Worm (Caenorhabditis elegans) whole organism, L4 larva: ENCODE measurements around the gene zipt-2.1.

Source experiments
- T26A8.4 ChIP-seq: fragments of 200-800 bp; sonication (Bioruptor generic); IDR thresholded peaks from 2 replicates; pipeline ENCODE4 v1.3.6; 2022; ENCODE audit warnings: missing genetic modification characterization, missing compliant biosample characterization
- Y48G9A.11 ChIP-seq: fragments of 200-800 bp; sonication (Bioruptor generic); IDR thresholded peaks from 2 replicates; pipeline ENCODE4 v1.3.6; 2022; ENCODE audit warnings: missing genetic modification reagents, missing genetic modification characterization, missing compliant biosample characterization
- Y5F2A.4 ChIP-seq: fragments of 200-800 bp; sonication (Bioruptor generic); optimal IDR thresholded peaks from 2 replicates; lab custom pipeline; 2018; ENCODE audit warnings: mild to moderate bottlenecking, missing genetic modification characterization, missing compliant biosample characterization
- Y75B8A.6 ChIP-seq: fragments of 200-800 bp; sonication (Bioruptor generic); IDR thresholded peaks from 2 replicates; pipeline ENCODE4 v1.3.6; 2022; ENCODE audit warnings: missing genetic modification reagents, missing genetic modification characterization, missing compliant biosample characterization
- ZK546.5 ChIP-seq, 2 experiments: sonication (generic microtip); optimal IDR thresholded peaks; 2 replicates each; lab custom pipeline; 2017; ENCODE audit warnings: missing biosample characterization in 2 of 2, missing genetic modification characterization in 2 of 2
- aha-1 ChIP-seq: fragments of 150-350 bp; peaks from one replicate; lab custom pipeline; 2014; ENCODE audit warnings: missing biosample characterization, missing genetic modification characterization
- aly-2 ChIP-seq: sonication (generic microtip); optimal IDR thresholded peaks from 2 replicates; lab custom pipeline; 2018; ENCODE audit warnings: missing biosample characterization, missing genetic modification characterization
- attf-4 ChIP-seq: sonication (generic microtip); optimal IDR thresholded peaks from 3 replicates; lab custom pipeline; 2017; ENCODE audit warnings: missing biosample characterization, missing genetic modification characterization
- ceh-28 ChIP-seq: fragments of 150-350 bp; optimal IDR thresholded peaks from 2 replicates; lab custom pipeline; 2014; ENCODE audit warnings: missing biosample characterization, missing genetic modification reagents, missing genetic modification characterization
- ces-1 ChIP-seq: fragments of 150-350 bp; sonication (generic microtip); optimal IDR thresholded peaks from 4 replicates; lab custom pipeline; 2014; ENCODE audit warnings: missing biosample characterization, missing genetic modification reagents, missing genetic modification characterization
- daf-8 ChIP-seq: fragments of 200-800 bp; sonication (Bioruptor generic); IDR thresholded peaks from 2 replicates; pipeline ENCODE4 v1.3.6; 2022; ENCODE audit warnings: missing genetic modification characterization, missing compliant biosample characterization
- fos-1 ChIP-seq: fragments of 150-350 bp; optimal IDR thresholded peaks from 2 replicates; lab custom pipeline; 2014; ENCODE audit warnings: missing biosample characterization, missing genetic modification characterization
- hlh-11 ChIP-seq: fragments of 200-800 bp; sonication (Bioruptor generic); optimal IDR thresholded peaks from 2 replicates; lab custom pipeline; 2018; ENCODE audit warnings: mild to moderate bottlenecking, missing genetic modification characterization, missing compliant biosample characterization
- hlh-30 ChIP-seq: sonication (generic microtip); optimal IDR thresholded peaks from 2 replicates; lab custom pipeline; 2017; ENCODE audit warnings: antibody characterized with exemption, mild to moderate bottlenecking, missing genetic modification characterization, missing compliant biosample characterization; ENCODE audit not compliant: insufficient read depth
- hmg-1.1 ChIP-seq: fragments of 200-800 bp; sonication (Bioruptor generic); IDR thresholded peaks from 2 replicates; pipeline ENCODE4 v1.3.6; 2022; ENCODE audit warnings: missing genetic modification reagents, missing genetic modification characterization, missing compliant biosample characterization
- lim-7 ChIP-seq: fragments of 200-800 bp; sonication (Bioruptor generic); IDR thresholded peaks from 2 replicates; pipeline ENCODE4 v1.3.6; 2022; ENCODE audit warnings: missing genetic modification characterization, missing compliant biosample characterization
- lin-1 ChIP-seq: fragments of 200-800 bp; sonication (Bioruptor generic); IDR thresholded peaks from 2 replicates; pipeline ENCODE4 v1.3.6; 2022; ENCODE audit warnings: missing genetic modification reagents, missing genetic modification characterization, missing compliant biosample characterization
- lin-38 ChIP-seq: fragments of 200-800 bp; sonication (Bioruptor generic); IDR thresholded peaks from 2 replicates; pipeline ENCODE4 v1.3.6; 2022; ENCODE audit warnings: missing genetic modification reagents, missing genetic modification characterization, missing compliant biosample characterization
- lin-39 ChIP-seq: fragments of 150-350 bp; optimal IDR thresholded peaks from 2 replicates; lab custom pipeline; 2014; ENCODE audit warnings: missing biosample characterization, missing genetic modification reagents, missing genetic modification characterization
- lir-3 ChIP-seq: sonication (generic microtip); optimal IDR thresholded peaks from 2 replicates; lab custom pipeline; 2016; ENCODE audit warnings: mild to moderate bottlenecking, missing genetic modification characterization, missing compliant biosample characterization
- lsy-2 ChIP-seq, 2 experiments: fragments of 150-350 bp in 1 of 2; sonication (generic microtip) in 1 of 2; optimal IDR thresholded peaks; 2 replicates each; lab custom pipeline; 2014 to 2017; ENCODE audit warnings: missing biosample characterization in 2 of 2, missing genetic modification characterization in 2 of 2
- madf-5 ChIP-seq, 2 experiments: fragments of 200-800 bp; sonication (Bioruptor generic); IDR thresholded peaks; 2 replicates each; pipeline ENCODE4 v1.3.6; 2022; ENCODE audit warnings: missing compliant biosample characterization in 2 of 2, missing genetic modification characterization in 2 of 2
- madf-9 ChIP-seq: fragments of 200-800 bp; sonication (Bioruptor generic); conservative IDR thresholded peaks from 2 replicates; pipeline ENCODE4 v1.3.6; 2022; ENCODE audit warnings: missing genetic modification reagents, missing genetic modification characterization, missing compliant biosample characterization
- mxl-2 ChIP-seq: fragments of 200-800 bp; sonication (Bioruptor generic); conservative IDR thresholded peaks from 2 replicates; pipeline ENCODE4 v1.3.6; 2022; ENCODE audit warnings: missing genetic modification reagents, missing genetic modification characterization, missing compliant biosample characterization
- mxl-3 ChIP-seq: fragments of 200-800 bp; sonication (Bioruptor generic); optimal IDR thresholded peaks from 2 replicates; lab custom pipeline; 2018; ENCODE audit warnings: mild to moderate bottlenecking, missing genetic modification characterization, missing compliant biosample characterization
- nhr-10 ChIP-seq: fragments of 150-350 bp; optimal IDR thresholded peaks from 2 replicates; lab custom pipeline; 2014; ENCODE audit warnings: missing biosample characterization, missing genetic modification characterization
- nhr-102 ChIP-seq: sonication (generic microtip); optimal IDR thresholded peaks from 2 replicates; lab custom pipeline; 2016; ENCODE audit warnings: mild to moderate bottlenecking, missing genetic modification characterization, moderate library complexity, missing compliant biosample characterization
- nhr-25 ChIP-seq: sonication (generic microtip); optimal IDR thresholded peaks from 2 replicates; lab custom pipeline; 2017; ENCODE audit warnings: missing genetic modification characterization, mild to moderate bottlenecking, missing compliant biosample characterization, antibody characterized with exemption, moderate library complexity, borderline replicate concordance; ENCODE audit not compliant: insufficient read depth
- nhr-28 ChIP-seq: fragments of 150-350 bp; optimal IDR thresholded peaks from 2 replicates; lab custom pipeline; 2014; ENCODE audit warnings: missing biosample characterization, missing genetic modification characterization
- nhr-6 ChIP-seq: fragments of 150-350 bp; optimal IDR thresholded peaks from 2 replicates; lab custom pipeline; 2014; ENCODE audit warnings: missing biosample characterization, missing genetic modification characterization
- nhr-77 ChIP-seq: fragments of 150-350 bp; optimal IDR thresholded peaks from 2 replicates; lab custom pipeline; 2014; ENCODE audit warnings: missing biosample characterization, missing genetic modification characterization
- pha-4 ChIP-seq, 2 experiments: fragments of 150-350 bp in 1 of 2; fragments of 200-800 bp in 1 of 2; sonication (Bioruptor generic) in 1 of 2; IDR thresholded peaks in 1 of 2; optimal IDR thresholded peaks in 1 of 2; 2 replicates each; pipeline versions ENCODE4 v1.3.6 to Lab custom; 2014 to 2022; ENCODE audit warnings: missing genetic modification characterization in 2 of 2, missing genetic modification reagents in 2 of 2, missing biosample characterization in 1 of 2, missing compliant biosample characterization in 1 of 2
- rbr-2 ChIP-seq: sonication (generic microtip); optimal IDR thresholded peaks from 2 replicates; lab custom pipeline; 2016; ENCODE audit warnings: missing genotype, missing genetic modification characterization, missing compliant biosample characterization
- saeg-2 ChIP-seq: fragments of 200-800 bp; sonication (Bioruptor generic); IDR thresholded peaks from 2 replicates; pipeline ENCODE4 v1.3.6; 2022; ENCODE audit warnings: missing genetic modification reagents, missing genetic modification characterization, missing compliant biosample characterization
- sdz-12 ChIP-seq: fragments of 200-800 bp; sonication (Bioruptor generic); optimal IDR thresholded peaks from 2 replicates; lab custom pipeline; 2018; ENCODE audit warnings: mild to moderate bottlenecking, missing genetic modification characterization, missing compliant biosample characterization
- set-16 ChIP-seq: fragments of 200-800 bp; sonication (Bioruptor generic); IDR thresholded peaks from 2 replicates; pipeline ENCODE4 v1.3.6; 2022; ENCODE audit warnings: missing genetic modification reagents, missing genetic modification characterization, missing compliant biosample characterization
- skn-1 ChIP-seq: fragments of 150-350 bp; optimal IDR thresholded peaks from 2 replicates; lab custom pipeline; 2014; ENCODE audit warnings: missing biosample characterization, missing genetic modification characterization
- snpc-1.2 ChIP-seq: fragments of 200-800 bp; sonication (Bioruptor generic); IDR thresholded peaks from 2 replicates; pipeline ENCODE4 v1.3.6; 2022; ENCODE audit warnings: missing genetic modification reagents, missing genetic modification characterization, missing compliant biosample characterization
- snpc-4 ChIP-seq: fragments of 150-350 bp; optimal IDR thresholded peaks from 2 replicates; lab custom pipeline; 2014; ENCODE audit warnings: missing biosample characterization, missing genetic modification characterization
- spr-3 ChIP-seq: fragments of 200-800 bp; sonication (Bioruptor generic); optimal IDR thresholded peaks from 2 replicates; lab custom pipeline; 2018; ENCODE audit warnings: mild to moderate bottlenecking, missing genetic modification characterization, missing compliant biosample characterization
- tra-1 ChIP-seq: fragments of 200-800 bp; sonication (Bioruptor generic); IDR thresholded peaks from 2 replicates; pipeline ENCODE4 v1.3.6; 2022; ENCODE audit warnings: missing genetic modification reagents, missing genetic modification characterization, missing compliant biosample characterization
- unc-62 ChIP-seq, 3 experiments: fragments of 150-350 bp in 1 of 3; sonication (generic microtip); optimal IDR thresholded peaks in 2 of 3; peaks in 1 of 3; 1 replicate in 1 of 3; 2 replicates in 2 of 3; lab custom pipeline; 2014 to 2017; ENCODE audit warnings: missing biosample characterization in 3 of 3, missing genetic modification characterization in 3 of 3, missing genetic modification reagents in 3 of 3, missing genotype in 1 of 3
- zfp-3 ChIP-seq: fragments of 200-800 bp; sonication (Bioruptor generic); conservative IDR thresholded peaks from 2 replicates; pipeline ENCODE4 v1.3.6; 2022; ENCODE audit warnings: missing genetic modification reagents, missing genetic modification characterization, missing compliant biosample characterization
- ztf-7 ChIP-seq: fragments of 150-350 bp; optimal IDR thresholded peaks from 2 replicates; lab custom pipeline; 2014; ENCODE audit warnings: missing biosample characterization, missing genetic modification characterization

Gene zipt-2.1

ce11 chrIV:10771296-10771695, 28.2 kb upstream of the zipt-2.1 start:
- TF ChIP-seq aha-1 (tag; lab: Kevin White, UChicago) (peak; percentile 94), madf-5 (GFP tag; IDR thresholded peaks at IDR 0.05; lab: Robert Waterston, UW) (no peak), hmg-1.1 (no peak)

ce11 chrIV:10773811-10774210, 25.6 kb upstream of the zipt-2.1 start, which contains the start of gene inpp-1:
inpp-1 (minus strand) TSS chrIV:10773911.
- no peak for TF ChIP-seq Y48G9A.11 (GFP tag; lab: Robert Waterston, UW)
- TF ChIP-seq lim-7 (GFP tag; lab: Robert Waterston, UW) = no peak
- no peak for TF ChIP-seq lin-39
- no peak for TF ChIP-seq lin-1 (GFP tag; lab: Robert Waterston, UW)
- TF ChIP-seq nhr-77 (tag; lab: Kevin White, UChicago) = no peak
- TF ChIP-seq ces-1 (GFP tag; lab: Kevin White, UChicago) = no peak
- no peak for TF ChIP-seq tra-1 (GFP tag; lab: Robert Waterston, UW)
- no peak for TF ChIP-seq aly-2 (tag; lab: Kevin White, UChicago)
- TF ChIP-seq hlh-11 = no peak
- TF ChIP-seq spr-3 (GFP tag; lab: Kevin White, UChicago) = no peak
- no peak for TF ChIP-seq skn-1 (tag; lab: Kevin White, UChicago)
- TF ChIP-seq daf-8 (GFP tag; lab: Robert Waterston, UW) = no peak
- no peak for TF ChIP-seq attf-4
- TF ChIP-seq pha-4 (GFP tag; IDR thresholded peaks at IDR 0.05; lab: Robert Waterston, UW) = no peak
- no peak for TF ChIP-seq pha-4 (tag; optimal IDR thresholded peaks at IDR 0.05; lab: Kevin White, UChicago)
- TF ChIP-seq Y5F2A.4 = no peak
- TF ChIP-seq lir-3 (tag; lab: Kevin White, UChicago) = no peak
- TF ChIP-seq ceh-28 (tag; lab: Kevin White, UChicago) = no peak
- no peak for TF ChIP-seq sdz-12 (GFP tag; lab: Kevin White, UChicago)

ce11 chrIV:10777076-10777475, 22.4 kb upstream of the zipt-2.1 start:
- TF ChIP-seq unc-62 (GFP tag; optimal IDR thresholded peaks at IDR 0.05 in 1 of 2; lab: Kevin White, UChicago) = peak in 1 of 2 experiments; percentile 66
- TF ChIP-seq unc-62 (tag; optimal IDR thresholded peaks at IDR 0.05; lab: Kevin White, UChicago) = no peak
- no peak for TF ChIP-seq T26A8.4
- TF ChIP-seq hlh-30 (tag; lab: Kevin White, UChicago) = peak; percentile 17
- no peak for TF ChIP-seq snpc-4 (tag; lab: Kevin White, UChicago)
- peak; percentile 7 for TF ChIP-seq nhr-28 (tag; lab: Kevin White, UChicago)
- TF ChIP-seq lsy-2 (tag; optimal IDR thresholded peaks at IDR 0.05; lab: Kevin White, UChicago) = no peak
- TF ChIP-seq mxl-3 (GFP tag; lab: Kevin White, UChicago) = peak; percentile 1
- 0 out of 2 replicates have a peak, but pooled peaks have one; percentile 49 for TF ChIP-seq mxl-2
- TF ChIP-seq, all 104 proteins: peak for 5

- TF ChIP-seq snpc-1.2 (GFP tag; lab: Robert Waterston, UW) (0 out of 2 replicates have a peak, but pooled peaks have one; percentile 14), madf-9 (GFP tag; lab: Robert Waterston, UW) (no peak), saeg-2 (GFP tag; lab: Robert Waterston, UW) (no peak)
These were observed 21.9 kb upstream of the zipt-2.1 start for ce11 chrIV:10777600-10777999.

- TF ChIP-seq nhr-102 (tag; lab: Kevin White, UChicago) (peak; percentile 8), ztf-7 (tag; lab: Kevin White, UChicago) (no peak), spr-3 (GFP tag; lab: Kevin White, UChicago) (no peak), nhr-6 (no peak), rbr-2 (tag; lab: Kevin White, UChicago) (no peak), zfp-3 (GFP tag; lab: Robert Waterston, UW) (0 out of 2 replicates have a peak, but pooled peaks have one; percentile 55), nhr-25 (peak; percentile 19), Y75B8A.6 (GFP tag; lab: Robert Waterston, UW) (no peak), lin-38 (GFP tag; lab: Robert Waterston, UW) (0 out of 2 replicates have a peak, but pooled peaks have one; percentile 12), fos-1 (tag; lab: Kevin White, UChicago) (no peak), madf-5 (GFP tag; IDR thresholded peaks at IDR 0.05; lab: Robert Waterston, UW) (no peak), hlh-11 (no peak), nhr-10 (no peak), madf-9 (GFP tag; lab: Robert Waterston, UW) (0 out of 2 replicates have a peak, but pooled peaks have one; percentile 17), Y5F2A.4 (no peak), set-16 (GFP tag; lab: Robert Waterston, UW) (no peak), ZK546.5 (tag; optimal IDR thresholded peaks at IDR 0.05; lab: Kevin White, UChicago) (no peak)
These were observed 20.9 kb upstream of the zipt-2.1 start for ce11 chrIV:10778582-10778981.
